Fruit fly (Drosophila melanogaster): ENCODE measurements around the gene TMEM216.

dm6 chr3R:8722962-8723548 lies 7.0 kb downstream of the TMEM216 start, which contains the start of gene nom:
- TF ChIP-seq EcR (GFP tag; optimal IDR thresholded peaks at IDR 0.05) (no peak), CG32121 (GFP tag; IDR thresholded peaks at IDR 0.05) (no peak), D1 (tag; optimal IDR thresholded peaks at IDR 0.05) (no peak), Snoo (tag; optimal IDR thresholded peaks at IDR 0.05) (no peak), Pif1B (GFP tag; optimal IDR thresholded peaks at IDR 0.05) (no peak)

Measured in whole organism, pupa.